Worm (Caenorhabditis elegans) whole organism, midembryonic: ENCODE data around the gene top-2.

Experiments
- flt-1 ChIP-seq: fragments of 200-800 bp; sonication (Bioruptor generic); IDR thresholded peaks from 2 replicates; pipeline ENCODE4 v1.3.6; 2022; ENCODE audit warnings: missing genetic modification characterization, missing compliant biosample characterization
- tab-1 ChIP-seq: fragments of 200-800 bp; sonication (Bioruptor generic); IDR thresholded peaks from 2 replicates; pipeline ENCODE4 v1.3.6; 2022; ENCODE audit warnings: missing genetic modification characterization, missing compliant biosample characterization
- ztf-29 ChIP-seq: fragments of 200-800 bp; sonication (Bioruptor generic); IDR thresholded peaks from 2 replicates; pipeline ENCODE4 v1.3.6; 2022; ENCODE audit warnings: missing genetic modification reagents, missing genetic modification characterization, missing compliant biosample characterization

DNA sequence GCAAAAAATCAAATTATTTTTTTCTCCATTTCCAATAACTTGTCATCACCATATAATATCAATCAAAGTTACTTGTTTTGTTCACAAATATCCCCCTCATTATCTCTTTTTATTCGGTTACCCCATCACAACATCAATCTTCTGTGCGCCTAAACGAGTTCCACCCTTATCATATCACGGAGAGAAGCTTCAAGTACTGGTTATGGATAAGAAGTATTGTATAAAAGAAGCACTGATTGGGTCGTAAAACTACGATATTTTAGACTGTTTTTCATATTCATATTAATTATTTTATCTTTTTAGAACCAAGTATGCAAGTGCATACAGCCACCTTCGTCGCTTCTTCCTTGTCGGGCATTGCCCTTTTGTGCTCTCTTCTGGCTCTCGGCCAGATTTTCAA is 6.7 kb upstream of the top-2 start, which contains the start of gene col-84:
- TF ChIP-seq tab-1: no peak
- no peak for TF ChIP-seq flt-1 (GFP tag; lab: Robert Waterston, UW)
- TF ChIP-seq ztf-29: no peak
